Fruit fly (Drosophila melanogaster) whole organism, embryonic: ENCODE results near the gene CG43694.

ENCODE experiments used
- CG10267 ChIP-seq: fragments of 200-800 bp; sonication (Bioruptor generic); optimal IDR thresholded peaks from 2 replicates; lab custom pipeline; 2018; ENCODE audit warnings: missing biosample characterization, mild to moderate bottlenecking, missing genetic modification characterization, moderate library complexity
- CG10654 ChIP-seq: fragments of 200-800 bp; sonication (Bioruptor generic); optimal IDR thresholded peaks from 2 replicates; lab custom pipeline; 2016; ENCODE audit warnings: missing biosample characterization, missing genetic modification characterization
- CG12071 ChIP-seq: fragments of 200-800 bp; sonication (Bioruptor generic); optimal IDR thresholded peaks from 3 replicates; lab custom pipeline; 2018; ENCODE audit warnings: missing biosample characterization, mild to moderate bottlenecking, missing genetic modification characterization
- CG1233 ChIP-seq: fragments of 200-800 bp; sonication (Bioruptor generic); optimal IDR thresholded peaks from 4 replicates; lab custom pipeline; 2018; ENCODE audit warnings: missing biosample characterization, mild to moderate bottlenecking, missing genetic modification characterization
- CG12769 ChIP-seq: fragments of 200-800 bp; sonication (Bioruptor generic); optimal IDR thresholded peaks from 2 replicates; lab custom pipeline; 2019; ENCODE audit warnings: missing biosample characterization, mild to moderate bottlenecking, missing genetic modification characterization, moderate library complexity
- CG13894 ChIP-seq: fragments of 200-800 bp; sonication (Bioruptor generic); optimal IDR thresholded peaks from 3 replicates; lab custom pipeline; 2018; ENCODE audit warnings: missing biosample characterization, mild to moderate bottlenecking, missing genetic modification characterization, moderate library complexity
- CG15269 ChIP-seq: fragments of 200-800 bp; sonication (Bioruptor generic); optimal IDR thresholded peaks from 2 replicates; lab custom pipeline; 2018; ENCODE audit warnings: missing biosample characterization, mild to moderate bottlenecking, missing genetic modification characterization, moderate library complexity
- CG16813 ChIP-seq: fragments of 200-800 bp; sonication (Bioruptor generic); IDR thresholded peaks from 3 replicates; pipeline ENCODE4 v1.3.6; 2022; ENCODE audit warnings: missing biosample characterization, missing genetic modification characterization; ENCODE audit not compliant: partially characterized antibody
- CG17568 ChIP-seq: fragments of 200-800 bp; sonication (Bioruptor generic); optimal IDR thresholded peaks from 2 replicates; lab custom pipeline; 2018; ENCODE audit warnings: missing biosample characterization, mild to moderate bottlenecking, missing genetic modification characterization, moderate library complexity
- CG18476 ChIP-seq: fragments of 200-800 bp; sonication (Bioruptor generic); optimal IDR thresholded peaks from 2 replicates; lab custom pipeline; 2016; ENCODE audit warnings: missing biosample characterization, mild to moderate bottlenecking, missing genetic modification characterization
- CG4707 ChIP-seq: fragments of 200-800 bp; sonication (Bioruptor generic); optimal IDR thresholded peaks from 2 replicates; lab custom pipeline; 2018; ENCODE audit warnings: missing biosample characterization, mild to moderate bottlenecking, missing genetic modification characterization, moderate library complexity
- CG5180 ChIP-seq: fragments of 200-800 bp; sonication (Bioruptor generic); optimal IDR thresholded peaks from 3 replicates; lab custom pipeline; 2017; ENCODE audit warnings: missing biosample characterization, missing genetic modification characterization, mild to moderate bottlenecking, moderate library complexity, missing genetic modification reagents
- CG5245 ChIP-seq: fragments of 200-800 bp; sonication (Bioruptor generic); optimal IDR thresholded peaks from 3 replicates; lab custom pipeline; 2016; ENCODE audit warnings: missing biosample characterization, missing genetic modification characterization
- CG8290 ChIP-seq, 3 experiments: fragments of 200-800 bp; sonication (Bioruptor generic); optimal IDR thresholded peaks; 2 replicates each; lab custom pipeline; 2016 to 2019; ENCODE audit warnings: missing biosample characterization in 3 of 3, missing genetic modification characterization in 3 of 3, mild to moderate bottlenecking in 2 of 3, moderate library complexity in 1 of 3
- CG8944 ChIP-seq: fragments of 200-800 bp; sonication (Bioruptor generic); optimal IDR thresholded peaks from 3 replicates; lab custom pipeline; 2016; ENCODE audit warnings: missing biosample characterization, missing genetic modification characterization
- Dad ChIP-seq: fragments of 200-800 bp; sonication (Bioruptor generic); optimal IDR thresholded peaks from 3 replicates; lab custom pipeline; 2016; ENCODE audit warnings: missing biosample characterization, missing genetic modification characterization
- Drgx ChIP-seq: fragments of 200-800 bp; sonication (Bioruptor generic); IDR thresholded peaks from 2 replicates; pipeline ENCODE4 v1.3.6; 2022; ENCODE audit warnings: missing biosample characterization, missing genetic modification characterization
- Ets97D ChIP-seq: fragments of 200-800 bp; sonication (Bioruptor generic); optimal IDR thresholded peaks from 3 replicates; lab custom pipeline; 2016; ENCODE audit warnings: missing biosample characterization, missing genetic modification characterization
- HLHmδ ChIP-seq: fragments of 200-800 bp; sonication (Bioruptor generic); optimal IDR thresholded peaks from 2 replicates; lab custom pipeline; 2018; ENCODE audit warnings: missing biosample characterization, mild to moderate bottlenecking, missing genetic modification characterization, moderate library complexity
- Nf-YA ChIP-seq: fragments of 200-800 bp; sonication (Bioruptor generic); IDR thresholded peaks from 2 replicates; pipeline ENCODE4 v1.3.6; 2022; ENCODE audit warnings: missing biosample characterization, missing genetic modification characterization
- Spps ChIP-seq: fragments of 200-800 bp; sonication (Bioruptor generic); optimal IDR thresholded peaks from 2 replicates; lab custom pipeline; 2018; ENCODE audit warnings: missing biosample characterization, mild to moderate bottlenecking, missing genetic modification characterization
- Xrp1 ChIP-seq: fragments of 200-800 bp; sonication (Bioruptor generic); IDR thresholded peaks from 2 replicates; pipeline ENCODE4 v1.3.6; 2022; ENCODE audit warnings: missing biosample characterization, missing genetic modification characterization
- abd-A ChIP-seq: fragments of 200-800 bp; sonication (Bioruptor generic); optimal IDR thresholded peaks from 3 replicates; lab custom pipeline; 2019; ENCODE audit warnings: missing biosample characterization, mild to moderate bottlenecking, missing genetic modification characterization, moderate library complexity
- cad ChIP-seq: fragments of >200 bp; optimal IDR thresholded peaks from 2 replicates; lab custom pipeline; 2017; ENCODE audit warnings: missing biosample characterization, missing genetic modification characterization
- cato ChIP-seq: fragments of 200-800 bp; sonication (Bioruptor generic); optimal IDR thresholded peaks from 2 replicates; lab custom pipeline; 2016; ENCODE audit warnings: missing biosample characterization, missing genetic modification characterization, borderline replicate concordance
- chinmo ChIP-seq: fragments of 200-800 bp; sonication (Bioruptor generic); IDR thresholded peaks from 4 replicates; pipeline ENCODE4 v1.3.6; 2022; ENCODE audit warnings: missing biosample characterization, missing genetic modification characterization; ENCODE audit not compliant: partially characterized antibody
- corto ChIP-seq: fragments of 200-800 bp; sonication (Bioruptor generic); optimal IDR thresholded peaks from 2 replicates; lab custom pipeline; 2016; ENCODE audit warnings: missing biosample characterization, mild to moderate bottlenecking, missing genetic modification characterization, moderate library complexity
- da ChIP-seq: fragments of 200-800 bp; sonication (Bioruptor generic); optimal IDR thresholded peaks from 2 replicates; lab custom pipeline; 2016; ENCODE audit warnings: missing biosample characterization, missing genetic modification characterization
- emc ChIP-seq: fragments of 200-800 bp; sonication (Bioruptor generic); optimal IDR thresholded peaks from 2 replicates; lab custom pipeline; 2016; ENCODE audit warnings: missing biosample characterization, missing genetic modification characterization
- eyg ChIP-seq: fragments of 200-800 bp; sonication (Bioruptor generic); optimal IDR thresholded peaks from 3 replicates; lab custom pipeline; 2016; ENCODE audit warnings: missing biosample characterization, missing genetic modification characterization
- gsb ChIP-seq: fragments of 200-800 bp; sonication (Bioruptor generic); IDR thresholded peaks from 2 replicates; pipeline ENCODE4 v1.3.6; 2022; ENCODE audit warnings: missing biosample characterization, missing genetic modification characterization
- jumu ChIP-seq: fragments of 200-800 bp; sonication (Bioruptor generic); optimal IDR thresholded peaks from 3 replicates; lab custom pipeline; 2016; ENCODE audit warnings: missing biosample characterization, missing genetic modification characterization
- lola ChIP-seq, 3 experiments: fragments of >200 bp in 2 of 3; fragments of 200-800 bp in 1 of 3; sonication (Bioruptor generic) in 1 of 3; optimal IDR thresholded peaks; 2 replicates each; lab custom pipeline; 2017 to 2019; ENCODE audit warnings: missing biosample characterization in 3 of 3, missing genetic modification characterization in 3 of 3, mild to moderate bottlenecking in 1 of 3, moderate library complexity in 1 of 3
- org-1 ChIP-seq: fragments of 200-800 bp; sonication (Bioruptor generic); optimal IDR thresholded peaks from 2 replicates; lab custom pipeline; 2017; ENCODE audit warnings: missing biosample characterization, missing genetic modification characterization
- ranshi ChIP-seq: fragments of 200-800 bp; sonication (Bioruptor generic); IDR thresholded peaks from 2 replicates; pipeline ENCODE4 v1.3.6; 2022; ENCODE audit warnings: missing biosample characterization, missing genetic modification characterization
- sd ChIP-seq: fragments of 200-800 bp; sonication (Bioruptor generic); optimal IDR thresholded peaks from 3 replicates; lab custom pipeline; 2018; ENCODE audit warnings: missing biosample characterization, mild to moderate bottlenecking, missing genetic modification characterization, moderate library complexity
- sim ChIP-seq: fragments of 200-800 bp; sonication (Bioruptor generic); IDR thresholded peaks from 2 replicates; pipeline ENCODE4 v1.3.6; 2022; ENCODE audit warnings: missing biosample characterization, missing genetic modification characterization
- so ChIP-seq: fragments of 200-800 bp; sonication (Bioruptor generic); IDR thresholded peaks from 3 replicates; pipeline ENCODE4 v1.3.6; 2022; ENCODE audit warnings: missing biosample characterization, missing genetic modification characterization
- tin ChIP-seq: fragments of 200-800 bp; sonication (Bioruptor generic); optimal IDR thresholded peaks from 3 replicates; lab custom pipeline; 2016; ENCODE audit warnings: missing biosample characterization, missing genetic modification characterization
- tll ChIP-seq, 2 experiments: fragments of 200-800 bp in 1 of 2; fragments of >200 bp in 1 of 2; sonication (Bioruptor generic) in 1 of 2; optimal IDR thresholded peaks; 2 replicates each; lab custom pipeline; 2017 to 2019; ENCODE audit warnings: missing biosample characterization in 2 of 2, missing genetic modification characterization in 2 of 2, mild to moderate bottlenecking in 1 of 2, moderate library complexity in 1 of 2
- vvl ChIP-seq: fragments of 200-800 bp; sonication (Bioruptor generic); IDR thresholded peaks from 2 replicates; pipeline ENCODE4 v1.3.6; 2022; ENCODE audit warnings: missing biosample characterization, missing genetic modification characterization

CG43694 gene

DNA sequence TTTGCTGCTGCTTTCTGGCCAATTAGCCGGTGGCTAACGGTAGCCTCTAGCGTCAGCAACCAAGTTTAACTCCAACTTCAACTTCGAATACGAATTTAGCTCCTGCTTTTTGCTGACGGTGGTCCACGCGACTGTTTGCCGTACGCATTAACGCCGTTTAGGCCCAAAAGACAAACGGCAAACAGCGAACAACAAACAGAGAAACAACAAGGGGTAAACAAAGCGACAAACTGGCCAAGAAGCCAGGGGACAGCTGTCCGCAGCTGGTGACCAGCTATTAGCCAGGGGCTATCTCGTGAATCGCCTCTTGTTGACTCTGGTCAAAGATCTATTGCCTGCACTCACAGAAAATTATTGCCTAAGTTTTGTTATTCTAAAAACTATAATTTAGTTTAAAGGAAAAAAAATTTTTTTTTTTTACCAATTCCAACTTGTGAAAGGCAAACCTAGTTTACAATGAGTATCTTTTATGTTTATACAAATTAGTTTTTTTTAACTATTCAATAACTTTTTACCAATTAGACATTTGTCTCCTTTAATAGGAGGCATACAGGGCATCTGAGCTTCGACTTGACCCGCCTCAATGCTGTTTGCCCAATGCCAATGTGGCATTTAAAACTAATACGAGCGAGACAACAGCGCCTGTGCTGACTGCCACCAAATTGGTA is 19.6 kb upstream of the CG43694 start (continued):
- TF ChIP-seq eyg (GFP tag; lab: Kevin White, UChicago) (no peak), CG4707 (peak; percentile 17), tll (GFP tag; optimal IDR thresholded peaks at IDR 0.05; lab: Kevin White, UChicago) (no peak), sim (0 out of 2 replicates have a peak, but pooled peaks have one; percentile 7), Ets97D (GFP tag; lab: Kevin White, UChicago) (no peak), HLHmδ (peak; percentile 32), lola (GFP tag; optimal IDR thresholded peaks at IDR 0.05; lab: Kevin White, UChicago) (peak in 1 of 3 experiments; percentile 15), CG5245 (GFP tag; lab: Kevin White, UChicago) (no peak), gsb (peak; percentile 29; the same call in 1 of the 2 replicates), da (GFP tag; lab: Kevin White, UChicago) (no peak), CG8290 (GFP tag; optimal IDR thresholded peaks at IDR 0.05; lab: Kevin White, UChicago) (no peak), CG8290 (tag; optimal IDR thresholded peaks at IDR 0.05; lab: Kevin White, UChicago) (peak in 1 of 2 experiments; percentile 64), CG12769 (tag; lab: Kevin White, UChicago) (peak; percentile 17), jumu (GFP tag; lab: Kevin White, UChicago) (peak; percentile 23), CG5180 (GFP tag; lab: Kevin White, UChicago) (peak; percentile 31), cato (GFP tag; lab: Kevin White, UChicago) (no peak), ranshi (GFP tag; lab: Robert Waterston, UW) (peak; percentile 6; the same call in 1 of the 2 replicates), Nf-YA (GFP tag; lab: Robert Waterston, UW) (peak; percentile 49; the same call in 1 of the 2 replicates), Spps (tag; lab: Kevin White, UChicago) (no peak), so (peak; percentile 54; the same call in 1 of the 3 replicates), CG17568 (peak; percentile 7), Xrp1 (GFP tag; lab: Robert Waterston, UW) (peak; percentile 56)

DNA sequence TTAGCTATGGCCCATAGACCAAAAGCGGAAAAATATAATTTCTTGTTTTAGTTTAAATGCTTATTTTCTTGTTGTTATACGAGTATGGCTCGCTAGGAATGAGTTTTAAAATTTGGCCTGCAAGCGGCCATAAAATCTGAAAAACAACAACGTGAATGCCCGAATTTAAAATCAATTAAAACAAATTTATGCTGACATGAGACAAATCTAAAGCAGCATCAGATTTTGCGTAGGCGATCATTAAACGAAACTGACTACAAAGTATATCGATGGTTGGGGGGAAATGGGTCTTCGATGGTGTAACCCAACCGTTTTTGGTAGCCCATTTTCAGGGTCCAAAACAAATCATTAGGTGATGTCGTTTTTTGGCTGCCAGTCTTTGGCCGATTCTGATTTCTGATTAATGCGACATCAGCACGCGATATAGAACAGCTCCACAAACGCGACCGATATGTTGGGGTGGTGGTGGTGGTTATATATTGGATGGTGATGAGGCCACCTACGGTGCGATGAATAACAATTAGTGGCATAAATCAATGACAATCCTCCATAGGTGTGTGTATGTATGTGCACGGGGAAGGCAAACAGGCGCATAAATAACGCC is 12.5 kb upstream of the CG43694 start:
- no peak for TF ChIP-seq CG1233 (GFP tag; lab: Kevin White, UChicago)
- 0 out of 4 replicates have a peak, but pooled peaks have one; percentile 55 for TF ChIP-seq chinmo (GFP tag; lab: Robert Waterston, UW)
- TF ChIP-seq org-1 (GFP tag; lab: Kevin White, UChicago), result no peak
- no peak for TF ChIP-seq CG18476 (GFP tag; lab: Kevin White, UChicago)
- TF ChIP-seq corto, result no peak
- no peak for TF ChIP-seq Drgx
- TF ChIP-seq Dad (GFP tag; lab: Kevin White, UChicago), result no peak
- no peak for TF ChIP-seq emc
- peak; percentile 69 for TF ChIP-seq CG13894 (tag; lab: Kevin White, UChicago)
- TF ChIP-seq tin, result no peak
- peak; percentile 27 for TF ChIP-seq vvl (GFP tag; lab: Robert Waterston, UW)
- TF ChIP-seq CG10654 (GFP tag; lab: Kevin White, UChicago), result no peak
- TF ChIP-seq CG10267 (tag; lab: Kevin White, UChicago), result no peak
- no peak for TF ChIP-seq CG12071 (GFP tag; lab: Kevin White, UChicago)
- peak; percentile 88 for TF ChIP-seq CG15269
- TF ChIP-seq sd, result peak; percentile 25
- peak; percentile 75 for TF ChIP-seq abd-A
- no peak for TF ChIP-seq CG16813
- TF ChIP-seq CG8944 (GFP tag; lab: Kevin White, UChicago), result no peak
- TF ChIP-seq cad (GFP tag; lab: Kevin White, UChicago), result no peak
